Fruit fly (Drosophila melanogaster) S2 (cell line): ENCODE measurements around the gene fiz.

ENCODE experiments used
- CG8478 ChIP-seq: fragments of >200 bp; optimal IDR thresholded peaks from 2 replicates; lab custom pipeline; 2018
- CTCF ChIP-seq, 2 experiments: fragments of >200 bp; optimal IDR thresholded peaks; 2 replicates each; lab custom pipeline; 2018

DNA sequence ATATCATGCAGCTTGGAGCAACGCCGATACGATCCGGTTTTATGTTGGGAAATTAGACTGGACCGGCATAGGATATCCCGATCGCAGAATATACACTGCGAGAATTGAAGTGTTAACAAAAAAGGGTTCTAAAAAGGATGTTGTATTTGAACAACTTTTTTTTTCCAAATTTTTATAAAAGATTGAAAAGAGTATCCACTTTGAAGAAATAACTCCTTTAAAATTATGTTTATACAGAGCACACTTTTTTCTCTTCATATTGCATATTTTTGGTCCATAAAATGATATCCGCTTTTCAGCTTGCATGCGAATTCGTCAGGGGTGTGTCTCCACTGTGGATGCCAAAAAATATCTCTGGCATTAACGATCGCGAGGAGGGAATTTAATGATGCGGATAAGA, 17.2 kb downstream of the fiz start:
- TF ChIP-seq CTCF (optimal IDR thresholded peaks at IDR 0.05; lab: Kevin White, UChicago) (no peak), CG8478 (lab: Kevin White, UChicago) (no peak)
